Worm (Caenorhabditis elegans) whole organism, mixed stage, embryonic: Measurements from ENCODE around the gene F35C11.4.

Source experiments
- elt-1 ChIP-seq: sonication (generic microtip); optimal IDR thresholded peaks from 2 replicates; lab custom pipeline; 2017; ENCODE audit warnings: missing genetic modification characterization, mild to moderate bottlenecking, missing compliant biosample characterization, antibody characterized with exemption, moderate library complexity, borderline replicate concordance; ENCODE audit not compliant: insufficient read depth
- elt-3 ChIP-seq: fragments of 150-350 bp; optimal IDR thresholded peaks from 2 replicates; lab custom pipeline; 2014; ENCODE audit warnings: missing biosample characterization, missing genetic modification characterization
- nhr-76 ChIP-seq: sonication (generic microtip); optimal IDR thresholded peaks from 2 replicates; lab custom pipeline; 2017; ENCODE audit warnings: missing biosample characterization, missing genetic modification characterization
- pha-4 ChIP-seq: fragments of 150-350 bp; optimal IDR thresholded peaks from 2 replicates; lab custom pipeline; 2018; ENCODE audit warnings: missing biosample characterization, missing genetic modification reagents, missing genetic modification characterization
- ztf-11 ChIP-seq: fragments of 150-350 bp; optimal IDR thresholded peaks from 2 replicates; lab custom pipeline; 2014; ENCODE audit warnings: missing biosample characterization, missing genetic modification characterization

ce11 chrII:8276057-8276456 is 27.3 kb downstream of the F35C11.4 start, which contains the start of the genes gei-14 and slc-25A32:
- TF ChIP-seq elt-3 (tag; lab: Kevin White, UChicago) = no peak
- no peak for TF ChIP-seq ztf-11 (tag; lab: Kevin White, UChicago)
- no peak for TF ChIP-seq pha-4 (tag; lab: Kevin White, UChicago)
- TF ChIP-seq elt-1 (tag; lab: Kevin White, UChicago) = no peak
- no peak for TF ChIP-seq nhr-76
